Worm (Caenorhabditis elegans) whole organism, mixed stage, embryonic: ENCODE results near the gene C54E10.10.

Source experiments
- M03D4.4 ChIP-seq: sonication (generic microtip); optimal IDR thresholded peaks from 2 replicates; lab custom pipeline; 2017; ENCODE audit warnings: mild to moderate bottlenecking, missing genetic modification characterization, missing compliant biosample characterization
- bed-3 ChIP-seq: fragments of 200-800 bp; sonication (Bioruptor generic); optimal IDR thresholded peaks from 3 replicates; lab custom pipeline; 2018; ENCODE audit warnings: mild to moderate bottlenecking, missing genetic modification characterization, moderate library complexity, missing compliant biosample characterization
- blmp-1 ChIP-seq: fragments of 150-350 bp; optimal IDR thresholded peaks from 2 replicates; lab custom pipeline; 2014; ENCODE audit warnings: missing biosample characterization, missing genetic modification characterization
- ceh-43 ChIP-seq: fragments of 200-800 bp; sonication (Bioruptor generic); optimal IDR thresholded peaks from 2 replicates; lab custom pipeline; 2018; ENCODE audit warnings: mild to moderate bottlenecking, missing genetic modification characterization, moderate library complexity, missing compliant biosample characterization
- ceh-83 ChIP-seq: fragments of 200-800 bp; sonication (Bioruptor generic); optimal IDR thresholded peaks from 2 replicates; lab custom pipeline; 2018; ENCODE audit warnings: mild to moderate bottlenecking, missing genetic modification characterization, missing compliant biosample characterization
- ces-1 ChIP-seq: fragments of 150-350 bp; optimal IDR thresholded peaks from 2 replicates; lab custom pipeline; 2014; ENCODE audit warnings: missing biosample characterization, missing genetic modification reagents, missing genetic modification characterization
- cnd-1 ChIP-seq: fragments of 200-800 bp; sonication (Bioruptor generic); optimal IDR thresholded peaks from 2 replicates; lab custom pipeline; 2018; ENCODE audit warnings: mild to moderate bottlenecking, missing genetic modification characterization, missing compliant biosample characterization
- drap-1 ChIP-seq: fragments of 200-800 bp; sonication (Bioruptor generic); optimal IDR thresholded peaks from 3 replicates; lab custom pipeline; 2018; ENCODE audit warnings: mild to moderate bottlenecking, missing genetic modification characterization, missing compliant biosample characterization
- elt-1 ChIP-seq: sonication (generic microtip); optimal IDR thresholded peaks from 2 replicates; lab custom pipeline; 2017; ENCODE audit warnings: missing genetic modification characterization, mild to moderate bottlenecking, missing compliant biosample characterization, antibody characterized with exemption, moderate library complexity, borderline replicate concordance; ENCODE audit not compliant: insufficient read depth
- elt-3 ChIP-seq: fragments of 150-350 bp; optimal IDR thresholded peaks from 2 replicates; lab custom pipeline; 2014; ENCODE audit warnings: missing biosample characterization, missing genetic modification characterization
- flh-1 ChIP-seq: fragments of 200-800 bp; sonication (Bioruptor generic); optimal IDR thresholded peaks from 2 replicates; lab custom pipeline; 2018; ENCODE audit warnings: mild to moderate bottlenecking, missing genetic modification characterization, moderate library complexity, missing compliant biosample characterization
- ham-2 ChIP-seq: fragments of 200-800 bp; sonication (Bioruptor generic); optimal IDR thresholded peaks from 2 replicates; lab custom pipeline; 2018; ENCODE audit warnings: mild to moderate bottlenecking, missing genetic modification characterization, missing compliant biosample characterization
- hlh-1 ChIP-seq: fragments of 150-350 bp; optimal IDR thresholded peaks from 2 replicates; lab custom pipeline; 2014; ENCODE audit warnings: missing biosample characterization, missing genetic modification reagents, missing genetic modification characterization
- lin-13 ChIP-seq: fragments of 150-350 bp; optimal IDR thresholded peaks from 2 replicates; lab custom pipeline; 2014; ENCODE audit warnings: missing biosample characterization, missing genetic modification characterization
- lin-32 ChIP-seq: fragments of 200-800 bp; sonication (Bioruptor generic); optimal IDR thresholded peaks from 2 replicates; lab custom pipeline; 2018; ENCODE audit warnings: mild to moderate bottlenecking, missing genetic modification characterization, missing compliant biosample characterization
- mab-5 ChIP-seq: fragments of 150-350 bp; optimal IDR thresholded peaks from 2 replicates; lab custom pipeline; 2014; ENCODE audit warnings: missing biosample characterization, missing genetic modification characterization
- mep-1 ChIP-seq: fragments of 150-350 bp; optimal IDR thresholded peaks from 2 replicates; lab custom pipeline; 2017; ENCODE audit warnings: missing biosample characterization, missing genetic modification reagents, missing genetic modification characterization, inconsistent platforms
- mls-2 ChIP-seq: sonication (generic microtip); optimal IDR thresholded peaks from 2 replicates; lab custom pipeline; 2016; ENCODE audit warnings: mild to moderate bottlenecking, missing genetic modification characterization, moderate library complexity, missing compliant biosample characterization
- nhr-12 ChIP-seq: fragments of 150-350 bp; optimal IDR thresholded peaks from 2 replicates; lab custom pipeline; 2014; ENCODE audit warnings: missing biosample characterization, missing genetic modification characterization
- nhr-2 ChIP-seq: fragments of 150-350 bp; optimal IDR thresholded peaks from 2 replicates; lab custom pipeline; 2014; ENCODE audit warnings: missing biosample characterization, missing genetic modification characterization
- nhr-237 ChIP-seq: fragments of 150-350 bp; optimal IDR thresholded peaks from 2 replicates; lab custom pipeline; 2014; ENCODE audit warnings: missing biosample characterization, missing genetic modification characterization
- nhr-28 ChIP-seq: fragments of 150-350 bp; optimal IDR thresholded peaks from 2 replicates; lab custom pipeline; 2014; ENCODE audit warnings: missing biosample characterization, missing genetic modification characterization
- nhr-76 ChIP-seq: sonication (generic microtip); optimal IDR thresholded peaks from 2 replicates; lab custom pipeline; 2017; ENCODE audit warnings: missing biosample characterization, missing genetic modification characterization
- pha-4 ChIP-seq: fragments of 150-350 bp; optimal IDR thresholded peaks from 2 replicates; lab custom pipeline; 2018; ENCODE audit warnings: missing biosample characterization, missing genetic modification reagents, missing genetic modification characterization
- sem-2 ChIP-seq: fragments of 200-800 bp; sonication (Bioruptor generic); optimal IDR thresholded peaks from 2 replicates; lab custom pipeline; 2018; ENCODE audit warnings: mild to moderate bottlenecking, missing genetic modification characterization, missing compliant biosample characterization
- snpc-4 ChIP-seq: fragments of 150-350 bp; optimal IDR thresholded peaks from 2 replicates; lab custom pipeline; 2014; ENCODE audit warnings: missing biosample characterization, missing genetic modification characterization
- sptf-1 ChIP-seq: sonication (generic microtip); optimal IDR thresholded peaks from 2 replicates; lab custom pipeline; 2017; ENCODE audit warnings: mild to moderate bottlenecking, missing genetic modification characterization, moderate library complexity, missing compliant biosample characterization
- unc-120 ChIP-seq: sonication (generic microtip); optimal IDR thresholded peaks from 2 replicates; lab custom pipeline; 2017; ENCODE audit warnings: missing genetic modification characterization, missing compliant biosample characterization; ENCODE audit not compliant: poor library complexity, severe bottlenecking
- unc-39 ChIP-seq: fragments of 150-350 bp; optimal IDR thresholded peaks from 2 replicates; lab custom pipeline; 2014; ENCODE audit warnings: missing biosample characterization, missing genetic modification characterization
- unc-62 ChIP-seq: fragments of 150-350 bp; optimal IDR thresholded peaks from 2 replicates; lab custom pipeline; 2014; ENCODE audit warnings: missing biosample characterization, missing genetic modification reagents, missing genetic modification characterization
- zip-8 ChIP-seq: fragments of 150-350 bp; optimal IDR thresholded peaks from 2 replicates; lab custom pipeline; 2014; ENCODE audit warnings: missing biosample characterization, missing genetic modification characterization
- ztf-11 ChIP-seq: fragments of 150-350 bp; optimal IDR thresholded peaks from 2 replicates; lab custom pipeline; 2014; ENCODE audit warnings: missing biosample characterization, missing genetic modification characterization

Gene C54E10.10

DNA sequence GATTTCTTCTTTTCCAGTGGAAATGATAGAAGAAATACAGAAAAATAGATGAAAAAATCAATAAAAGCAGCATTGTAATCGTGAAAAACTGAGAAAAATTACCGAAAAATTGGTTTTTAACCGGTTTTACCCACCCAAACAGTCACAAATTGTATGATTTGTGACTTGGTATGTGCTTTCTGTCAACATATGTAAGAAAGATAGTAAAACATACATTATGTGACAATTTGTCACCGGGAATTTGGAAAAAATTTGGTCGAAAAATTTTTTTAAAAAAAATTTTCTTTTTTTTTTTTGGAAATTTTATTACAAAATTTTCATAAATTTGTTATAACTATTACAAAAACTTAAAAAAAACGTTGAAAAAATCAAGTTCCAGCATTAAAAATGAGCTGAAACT, 34.0 kb upstream of the C54E10.10 start, which contains the start of gene cyp-33D3:
Gene cyp-33D3, minus strand, starts transcription at position 101 of the 400 bp plus-strand sequence.
- TF ChIP-seq snpc-4 (tag; lab: Kevin White, UChicago) (no peak), flh-1 (no peak), elt-1 (tag; lab: Kevin White, UChicago) (no peak), sem-2 (GFP tag; lab: Kevin White, UChicago) (no peak), pha-4 (tag; lab: Kevin White, UChicago) (no peak), ceh-83 (no peak), mab-5 (tag; lab: Kevin White, UChicago) (no peak), lin-13 (tag; lab: Kevin White, UChicago) (no peak), zip-8 (tag; lab: Kevin White, UChicago) (no peak), blmp-1 (tag; lab: Kevin White, UChicago) (no peak), mls-2 (tag; lab: Kevin White, UChicago) (no peak), cnd-1 (tag; lab: Kevin White, UChicago) (no peak), sptf-1 (tag; lab: Kevin White, UChicago) (no peak), bed-3 (GFP tag; lab: Kevin White, UChicago) (no peak), nhr-237 (tag; lab: Kevin White, UChicago) (no peak), mep-1 (tag; lab: Kevin White, UChicago) (no peak)
- TF ChIP-seq, all 35 proteins: peak for 0

DNA sequence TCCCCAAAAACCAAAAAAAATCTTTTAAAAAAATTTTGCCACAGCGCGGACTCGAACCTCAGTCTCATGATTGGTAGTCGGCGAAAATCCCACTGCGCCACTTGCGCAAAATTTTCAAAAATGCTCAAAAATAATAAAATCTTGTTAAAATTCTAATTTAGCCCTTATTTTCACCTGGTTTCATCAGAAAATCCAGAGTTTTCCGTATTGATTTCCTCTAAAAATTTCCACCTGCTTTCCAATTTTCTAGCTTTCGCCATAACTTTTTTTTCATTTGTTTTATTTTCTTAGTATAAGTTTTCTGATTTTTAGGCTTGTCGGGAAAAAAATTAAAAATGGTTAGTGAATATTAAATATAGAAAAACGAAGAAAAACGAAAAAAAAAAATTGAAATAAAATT, 24.2 kb upstream of the C54E10.10 start:
- TF ChIP-seq nhr-28 (tag; lab: Kevin White, UChicago) (no peak), mab-5 (tag; lab: Kevin White, UChicago) (no peak), ceh-83 (no peak), flh-1 (no peak), unc-120 (no peak), nhr-12 (tag; lab: Kevin White, UChicago) (no peak), nhr-76 (tag; lab: Kevin White, UChicago) (no peak), M03D4.4 (tag; lab: Kevin White, UChicago) (no peak), unc-39 (no peak), lin-32 (GFP tag; lab: Kevin White, UChicago) (no peak), nhr-237 (tag; lab: Kevin White, UChicago) (no peak), ztf-11 (tag; lab: Kevin White, UChicago) (no peak)

DNA sequence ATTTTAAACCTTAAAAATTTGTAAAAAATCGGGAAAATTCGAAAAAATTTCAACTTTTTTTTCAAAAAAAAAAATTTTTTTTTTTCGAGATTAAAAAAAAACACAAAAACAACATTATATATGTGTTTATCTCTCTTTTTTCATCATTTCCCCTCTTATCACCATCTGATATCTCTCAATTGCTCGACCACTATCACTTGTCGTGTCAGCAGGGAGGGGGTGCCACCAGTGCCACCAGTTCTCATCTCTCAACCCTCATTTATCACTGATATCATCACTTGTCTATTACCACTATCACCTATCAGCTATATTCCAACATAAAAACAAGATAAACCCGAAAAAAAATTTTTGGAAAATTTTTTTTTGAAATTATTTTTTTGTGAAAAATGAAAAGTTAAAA, 23.3 kb upstream of the C54E10.10 start:
- TF ChIP-seq M03D4.4 (tag; lab: Kevin White, UChicago) = no peak
- TF ChIP-seq nhr-12 (tag; lab: Kevin White, UChicago) = no peak
- no peak for TF ChIP-seq ceh-43
- no peak for TF ChIP-seq blmp-1 (tag; lab: Kevin White, UChicago)
- TF ChIP-seq snpc-4 (tag; lab: Kevin White, UChicago) = no peak
- TF ChIP-seq flh-1 = no peak
- no peak for TF ChIP-seq elt-1 (tag; lab: Kevin White, UChicago)
- TF ChIP-seq drap-1 (GFP tag; lab: Kevin White, UChicago) = no peak
- no peak for TF ChIP-seq sem-2 (GFP tag; lab: Kevin White, UChicago)
- no peak for TF ChIP-seq mls-2 (tag; lab: Kevin White, UChicago)
- no peak for TF ChIP-seq nhr-237 (tag; lab: Kevin White, UChicago)
- no peak for TF ChIP-seq ztf-11 (tag; lab: Kevin White, UChicago)
- no peak for TF ChIP-seq pha-4 (tag; lab: Kevin White, UChicago)
- no peak for TF ChIP-seq unc-39
- TF ChIP-seq mab-5 (tag; lab: Kevin White, UChicago) = no peak
- TF ChIP-seq, all 35 proteins: peak for 0

- TF ChIP-seq hlh-1 (tag; lab: Kevin White, UChicago) (no peak), ces-1 (no peak), ham-2 (GFP tag; lab: Kevin White, UChicago) (no peak), snpc-4 (tag; lab: Kevin White, UChicago) (no peak), ceh-43 (no peak), mls-2 (tag; lab: Kevin White, UChicago) (no peak), blmp-1 (tag; lab: Kevin White, UChicago) (no peak), nhr-12 (tag; lab: Kevin White, UChicago) (no peak), sptf-1 (tag; lab: Kevin White, UChicago) (no peak), nhr-237 (tag; lab: Kevin White, UChicago) (no peak), lin-13 (tag; lab: Kevin White, UChicago) (no peak)
Measured at ce11 chrV:18821569-18821968, 18.4 kb upstream of the C54E10.10 start.

ce11 chrV:18819643-18820042, 16.5 kb upstream of the C54E10.10 start, which contains the start of gene ncs-5:
Gene ncs-5, plus strand, starts transcription at chrV:18819766.
- no peak for TF ChIP-seq zip-8 (tag; lab: Kevin White, UChicago)
- TF ChIP-seq ceh-83 = no peak
- TF ChIP-seq snpc-4 (tag; lab: Kevin White, UChicago) = no peak
- no peak for TF ChIP-seq nhr-237 (tag; lab: Kevin White, UChicago)
- TF ChIP-seq ces-1 = no peak
- no peak for TF ChIP-seq unc-120
- TF ChIP-seq lin-13 (tag; lab: Kevin White, UChicago) = no peak
- no peak for TF ChIP-seq nhr-2 (tag; lab: Kevin White, UChicago)
- no peak for TF ChIP-seq unc-62
- no peak for TF ChIP-seq sptf-1 (tag; lab: Kevin White, UChicago)
- TF ChIP-seq nhr-12 (tag; lab: Kevin White, UChicago) = no peak
- no peak for TF ChIP-seq drap-1 (GFP tag; lab: Kevin White, UChicago)
- no peak for TF ChIP-seq flh-1
- TF ChIP-seq bed-3 (GFP tag; lab: Kevin White, UChicago) = no peak
- no peak for TF ChIP-seq ceh-43
- TF ChIP-seq M03D4.4 (tag; lab: Kevin White, UChicago) = no peak
- TF ChIP-seq nhr-76 (tag; lab: Kevin White, UChicago) = no peak
- no peak for TF ChIP-seq elt-3 (tag; lab: Kevin White, UChicago)
- TF ChIP-seq pha-4 (tag; lab: Kevin White, UChicago) = no peak
- no peak for TF ChIP-seq sem-2 (GFP tag; lab: Kevin White, UChicago)
